Fruit fly (Drosophila melanogaster) whole organism, prepupa: ENCODE data around the gene B52.

Source experiments
- Blimp-1 ChIP-seq: fragments of 200-800 bp; sonication (Bioruptor generic); optimal IDR thresholded peaks from 3 replicates; lab custom pipeline; 2017; ENCODE audit warnings: missing biosample characterization, missing genetic modification characterization, mild to moderate bottlenecking, moderate library complexity, missing genetic modification reagents
- CG10631 ChIP-seq: fragments of 200-800 bp; sonication (Bioruptor generic); optimal IDR thresholded peaks from 2 replicates; lab custom pipeline; 2016; ENCODE audit warnings: missing biosample characterization, missing genetic modification characterization
- CG10669 ChIP-seq: fragments of 200-800 bp; sonication (Bioruptor generic); optimal IDR thresholded peaks from 3 replicates; lab custom pipeline; 2018; ENCODE audit warnings: missing biosample characterization, mild to moderate bottlenecking, missing genetic modification characterization, moderate library complexity
- CG11294 ChIP-seq: fragments of 200-800 bp; sonication (Bioruptor generic); IDR thresholded peaks from 2 replicates; pipeline ENCODE4 v1.3.6; 2022; ENCODE audit warnings: missing biosample characterization, missing genetic modification characterization
- CG11762 ChIP-seq: fragments of 200-800 bp; sonication (Bioruptor generic); optimal IDR thresholded peaks from 3 replicates; lab custom pipeline; 2016; ENCODE audit warnings: missing biosample characterization, missing genetic modification characterization; ENCODE audit not compliant: insufficient read depth
- CG11902 ChIP-seq: fragments of 200-800 bp; sonication (Bioruptor generic); optimal IDR thresholded peaks from 3 replicates; lab custom pipeline; 2016; ENCODE audit warnings: missing biosample characterization, missing genetic modification characterization
- CG15336 ChIP-seq: fragments of 200-800 bp; sonication (Bioruptor generic); IDR thresholded peaks from 2 replicates; pipeline ENCODE4 v1.3.6; 2022; ENCODE audit warnings: missing biosample characterization, missing genetic modification characterization
- CG16779 ChIP-seq: fragments of 200-800 bp; sonication (Bioruptor generic); optimal IDR thresholded peaks from 3 replicates; lab custom pipeline; 2017; ENCODE audit warnings: missing biosample characterization, mild to moderate bottlenecking, missing genetic modification characterization
- CG31627 ChIP-seq: fragments of 200-800 bp; sonication (Bioruptor generic); optimal IDR thresholded peaks from 3 replicates; lab custom pipeline; 2016; ENCODE audit warnings: missing biosample characterization, missing genetic modification characterization
- CG32006 ChIP-seq: fragments of 200-800 bp; sonication (Bioruptor generic); optimal IDR thresholded peaks from 3 replicates; lab custom pipeline; 2017; ENCODE audit warnings: missing biosample characterization, mild to moderate bottlenecking, missing genetic modification characterization
- CG34406 ChIP-seq: fragments of 200-800 bp; sonication (Bioruptor generic); optimal IDR thresholded peaks from 3 replicates; lab custom pipeline; 2016; ENCODE audit warnings: missing biosample characterization, missing genetic modification characterization
- CG3919 ChIP-seq: fragments of 200-800 bp; sonication (Bioruptor generic); optimal IDR thresholded peaks from 3 replicates; lab custom pipeline; 2016; ENCODE audit warnings: missing biosample characterization, missing genetic modification characterization
- CG4318 ChIP-seq: fragments of 200-800 bp; sonication (Bioruptor generic); optimal IDR thresholded peaks from 3 replicates; lab custom pipeline; 2017; ENCODE audit warnings: missing biosample characterization, mild to moderate bottlenecking, missing genetic modification characterization
- CG6163 ChIP-seq: fragments of 200-800 bp; sonication (Bioruptor generic); IDR thresholded peaks from 3 replicates; pipeline ENCODE4 v1.3.6; 2022; ENCODE audit warnings: missing biosample characterization, missing genetic modification characterization
- CG6792 ChIP-seq: fragments of 200-800 bp; sonication (Bioruptor generic); optimal IDR thresholded peaks from 3 replicates; lab custom pipeline; 2016; ENCODE audit warnings: missing biosample characterization, missing genetic modification characterization
- CG6808 ChIP-seq: fragments of 200-800 bp; sonication (Bioruptor generic); optimal IDR thresholded peaks from 3 replicates; lab custom pipeline; 2017; ENCODE audit warnings: missing biosample characterization, missing genetic modification characterization, mild to moderate bottlenecking, moderate library complexity, missing genetic modification reagents
- CG6854 ChIP-seq: fragments of 200-800 bp; sonication (Bioruptor generic); optimal IDR thresholded peaks from 2 replicates; lab custom pipeline; 2017; ENCODE audit warnings: missing biosample characterization, mild to moderate bottlenecking, missing genetic modification characterization
- CG7368 ChIP-seq: fragments of 200-800 bp; sonication (Bioruptor generic); optimal IDR thresholded peaks from 3 replicates; lab custom pipeline; 2016; ENCODE audit warnings: missing biosample characterization, missing genetic modification characterization
- CG8119 ChIP-seq: fragments of 200-800 bp; sonication (Bioruptor generic); IDR thresholded peaks from 3 replicates; pipeline ENCODE4 v1.3.6; 2022; ENCODE audit warnings: missing biosample characterization, missing genetic modification characterization
- CG8319 ChIP-seq: fragments of 200-800 bp; sonication (Bioruptor generic); optimal IDR thresholded peaks from 3 replicates; lab custom pipeline; 2016; ENCODE audit warnings: missing biosample characterization, missing genetic modification characterization
- CG8632 ChIP-seq: fragments of 200-800 bp; sonication (Bioruptor generic); optimal IDR thresholded peaks from 3 replicates; lab custom pipeline; 2016; ENCODE audit warnings: missing biosample characterization, missing genetic modification characterization
- CG9139 ChIP-seq: fragments of 200-800 bp; sonication (Bioruptor generic); optimal IDR thresholded peaks from 3 replicates; lab custom pipeline; 2017; ENCODE audit warnings: missing biosample characterization, mild to moderate bottlenecking, missing genetic modification characterization
- Eip75B ChIP-seq: fragments of 200-800 bp; sonication (Bioruptor generic); optimal IDR thresholded peaks from 3 replicates; lab custom pipeline; 2016; ENCODE audit warnings: missing biosample characterization, missing genetic modification characterization
- Eip78C ChIP-seq: fragments of 200-800 bp; sonication (Bioruptor generic); peaks from one replicate; lab custom pipeline; 2016; ENCODE audit warnings: missing biosample characterization, missing genetic modification characterization
- Eip93F ChIP-seq: fragments of 200-800 bp; sonication (Bioruptor generic); optimal IDR thresholded peaks from 2 replicates; lab custom pipeline; 2016; ENCODE audit warnings: missing biosample characterization, mild to moderate bottlenecking, missing genetic modification characterization
- Ets21C ChIP-seq: fragments of 200-800 bp; sonication (Bioruptor generic); optimal IDR thresholded peaks from 3 replicates; lab custom pipeline; 2016; ENCODE audit warnings: missing biosample characterization, missing genetic modification characterization
- Ets96B ChIP-seq: fragments of 200-800 bp; optimal IDR thresholded peaks from 2 replicates; lab custom pipeline; 2019; ENCODE audit warnings: missing biosample characterization, mild to moderate bottlenecking, missing genetic modification characterization, moderate library complexity
- Gug ChIP-seq: fragments of 200-800 bp; sonication (Bioruptor generic); IDR thresholded peaks from 2 replicates; pipeline ENCODE4 v1.3.6; 2022; ENCODE audit warnings: missing biosample characterization, missing genetic modification characterization
- Hr38 ChIP-seq: sonication (Bioruptor generic); optimal IDR thresholded peaks from 2 replicates; lab custom pipeline; 2016; ENCODE audit warnings: missing biosample characterization, missing genetic modification characterization
- Hr39 ChIP-seq: fragments of 200-800 bp; sonication (Bioruptor generic); optimal IDR thresholded peaks from 2 replicates; lab custom pipeline; 2016; ENCODE audit warnings: missing biosample characterization, missing genetic modification characterization
- Hr4 ChIP-seq: fragments of 200-800 bp; sonication (Bioruptor generic); optimal IDR thresholded peaks from 3 replicates; lab custom pipeline; 2016; ENCODE audit warnings: missing biosample characterization, missing genetic modification characterization
- Lpt ChIP-seq: fragments of 200-800 bp; sonication (Bioruptor generic); optimal IDR thresholded peaks from 3 replicates; lab custom pipeline; 2016; ENCODE audit warnings: missing biosample characterization, missing genetic modification characterization
- OdsH ChIP-seq: fragments of 200-800 bp; sonication (Bioruptor generic); optimal IDR thresholded peaks from 3 replicates; lab custom pipeline; 2016; ENCODE audit warnings: missing biosample characterization, missing genetic modification characterization
- Smox ChIP-seq: fragments of 200-800 bp; sonication (Bioruptor generic); optimal IDR thresholded peaks from 3 replicates; lab custom pipeline; 2016; ENCODE audit warnings: missing biosample characterization, missing genetic modification characterization
- Sox102F ChIP-seq: fragments of 200-800 bp; sonication (Bioruptor generic); optimal IDR thresholded peaks from 2 replicates; lab custom pipeline; 2016; ENCODE audit warnings: missing biosample characterization, mild to moderate bottlenecking, missing genetic modification characterization
- Sox14 ChIP-seq: fragments of 200-800 bp; sonication (Bioruptor generic); optimal IDR thresholded peaks from 3 replicates; lab custom pipeline; 2016; ENCODE audit warnings: missing biosample characterization, missing genetic modification characterization
- Sox15 ChIP-seq: fragments of 200-800 bp; sonication (Bioruptor generic); optimal IDR thresholded peaks from 3 replicates; lab custom pipeline; 2016; ENCODE audit warnings: missing biosample characterization, missing genetic modification characterization
- achi ChIP-seq: fragments of 200-800 bp; sonication (Bioruptor generic); optimal IDR thresholded peaks from 3 replicates; lab custom pipeline; 2016; ENCODE audit warnings: missing biosample characterization, missing genetic modification characterization
- acj6 ChIP-seq: fragments of 200-800 bp; sonication (Bioruptor generic); optimal IDR thresholded peaks from 3 replicates; lab custom pipeline; 2016; ENCODE audit warnings: missing biosample characterization, missing genetic modification characterization
- cyc ChIP-seq: fragments of 200-800 bp; sonication (Bioruptor generic); optimal IDR thresholded peaks from 3 replicates; lab custom pipeline; 2016; ENCODE audit warnings: missing biosample characterization, missing genetic modification characterization
- dac ChIP-seq: fragments of 200-800 bp; sonication (Bioruptor generic); optimal IDR thresholded peaks from 2 replicates; lab custom pipeline; 2017; ENCODE audit warnings: missing biosample characterization, mild to moderate bottlenecking, missing genetic modification characterization
- eg ChIP-seq: fragments of 200-800 bp; sonication (Bioruptor generic); IDR thresholded peaks from 3 replicates; pipeline ENCODE4 v1.3.6; 2022; ENCODE audit warnings: missing biosample characterization, missing genetic modification characterization
- esn ChIP-seq: fragments of 200-800 bp; sonication (Bioruptor generic); optimal IDR thresholded peaks from 2 replicates; lab custom pipeline; 2016; ENCODE audit warnings: missing biosample characterization, mild to moderate bottlenecking, missing genetic modification characterization, moderate library complexity
- fd85E ChIP-seq: fragments of 200-800 bp; sonication (Bioruptor generic); optimal IDR thresholded peaks from 3 replicates; lab custom pipeline; 2016; ENCODE audit warnings: missing biosample characterization, missing genetic modification characterization
- fkh ChIP-seq: fragments of 200-800 bp; sonication (Bioruptor generic); optimal IDR thresholded peaks from 3 replicates; lab custom pipeline; 2017; ENCODE audit warnings: missing biosample characterization, mild to moderate bottlenecking, missing genetic modification characterization, moderate library complexity
- lz ChIP-seq: fragments of 200-800 bp; sonication (Bioruptor generic); optimal IDR thresholded peaks from 3 replicates; lab custom pipeline; 2016; ENCODE audit warnings: missing biosample characterization, missing genetic modification characterization
- net ChIP-seq: fragments of 200-800 bp; sonication (Bioruptor generic); optimal IDR thresholded peaks from 3 replicates; lab custom pipeline; 2016; ENCODE audit warnings: missing biosample characterization, missing genetic modification characterization
- pdm3 ChIP-seq: fragments of 200-800 bp; sonication (Bioruptor generic); optimal IDR thresholded peaks from 3 replicates; lab custom pipeline; 2016; ENCODE audit warnings: missing biosample characterization, missing genetic modification characterization
- salr ChIP-seq, 2 experiments: fragments of 200-800 bp; sonication (Bioruptor generic); optimal IDR thresholded peaks; 3 replicates each; lab custom pipeline; 2016 to 2018; ENCODE audit warnings: missing biosample characterization in 2 of 2, missing genetic modification characterization in 2 of 2, mild to moderate bottlenecking in 1 of 2
- ss ChIP-seq, 2 experiments: fragments of 200-800 bp; sonication (Bioruptor generic); optimal IDR thresholded peaks; 2 replicates in 1 of 2; 3 replicates in 1 of 2; lab custom pipeline; 2017 to 2018; ENCODE audit warnings: mild to moderate bottlenecking in 2 of 2, missing biosample characterization in 2 of 2, missing genetic modification characterization in 2 of 2, moderate library complexity in 1 of 2
- svp ChIP-seq: fragments of 200-800 bp; sonication (Bioruptor generic); peaks from one replicate; lab custom pipeline; 2016; ENCODE audit warnings: missing biosample characterization, missing genetic modification characterization
- topi ChIP-seq: fragments of 200-800 bp; sonication (Bioruptor generic); optimal IDR thresholded peaks from 3 replicates; lab custom pipeline; 2016; ENCODE audit warnings: missing biosample characterization, missing genetic modification characterization

Gene B52

dm6 chr3R:13659865-13660738 lies 1.0 kb upstream of the B52 start, which contains the start of gene Hrb87F:
TSS of gene Hrb87F (minus strand) at chr3R:13660531.
- TF ChIP-seq CG8319 (GFP tag; lab: Kevin White, UChicago) (no peak), Eip78C (GFP tag; lab: Kevin White, UChicago) (no peak), fd85E (GFP tag; lab: Kevin White, UChicago) (no peak), CG6792 (GFP tag; lab: Kevin White, UChicago) (no peak), CG8632 (GFP tag; lab: Kevin White, UChicago) (no peak), salr (GFP tag; optimal IDR thresholded peaks at IDR 0.05; lab: Kevin White, UChicago) (no peak), Blimp-1 (GFP tag; lab: Kevin White, UChicago) (no peak), CG7368 (no peak), dac (no peak), Hr39 (no peak), Eip93F (GFP tag; lab: Kevin White, UChicago) (no peak), CG32006 (no peak), ss (GFP tag; optimal IDR thresholded peaks at IDR 0.05; lab: Kevin White, UChicago) (peak; percentile 54 to 56), CG11762 (GFP tag; lab: Kevin White, UChicago) (no peak), Ets21C (GFP tag; lab: Kevin White, UChicago) (no peak), CG6854 (peak; percentile 79), OdsH (GFP tag; lab: Kevin White, UChicago) (no peak), CG6163 (GFP tag; lab: Robert Waterston, UW) (peak; percentile 7; the same call in 2 of the 3 replicates), achi (no peak), CG10631 (GFP tag; lab: Kevin White, UChicago) (no peak), svp (GFP tag; lab: Kevin White, UChicago) (no peak), Eip75B (no peak), pdm3 (GFP tag; lab: Kevin White, UChicago) (no peak), net (GFP tag; lab: Kevin White, UChicago) (no peak), CG10669 (GFP tag; lab: Kevin White, UChicago) (no peak), CG4318 (no peak), Lpt (GFP tag; lab: Kevin White, UChicago) (no peak), lz (GFP tag; lab: Kevin White, UChicago) (peak; percentile 10), topi (no peak), CG8119 (GFP tag; lab: Robert Waterston, UW) (no peak; the same call in 2 of the 3 replicates), Hr4 (no peak), cyc (no peak), CG31627 (GFP tag; lab: Kevin White, UChicago) (no peak), Smox (GFP tag; lab: Kevin White, UChicago) (no peak), Hr38 (GFP tag; lab: Kevin White, UChicago) (no peak), CG34406 (GFP tag; lab: Kevin White, UChicago) (no peak), esn (GFP tag; lab: Kevin White, UChicago) (no peak), CG3919 (GFP tag; lab: Kevin White, UChicago) (no peak), CG6808 (peak; percentile 55), eg (GFP tag; lab: Robert Waterston, UW) (peak; percentile 23), acj6 (GFP tag; lab: Kevin White, UChicago) (no peak), CG9139 (GFP tag; lab: Kevin White, UChicago) (peak; percentile 52), Sox15 (GFP tag; lab: Kevin White, UChicago) (no peak), CG16779 (tag; lab: Kevin White, UChicago) (no peak), Ets96B (tag; lab: Kevin White, UChicago) (peak; percentile 1), CG11294 (GFP tag; lab: Robert Waterston, UW) (no peak), CG15336 (GFP tag; lab: Robert Waterston, UW) (no peak), CG11902 (GFP tag; lab: Kevin White, UChicago) (no peak), Sox14 (GFP tag; lab: Kevin White, UChicago) (no peak), Gug (GFP tag; lab: Robert Waterston, UW) (no peak), fkh (GFP tag; lab: Kevin White, UChicago) (no peak), Sox102F (GFP tag; lab: Kevin White, UChicago) (no peak)
